Fruit fly (Drosophila melanogaster) S2 (cell line): Measurements from ENCODE around the gene Tig.

Experiments
- CG8478 ChIP-seq: fragments of >200 bp; optimal IDR thresholded peaks from 2 replicates; lab custom pipeline; 2018
- CTCF ChIP-seq, 2 experiments: fragments of >200 bp; optimal IDR thresholded peaks; 2 replicates each; lab custom pipeline; 2018

DNA sequence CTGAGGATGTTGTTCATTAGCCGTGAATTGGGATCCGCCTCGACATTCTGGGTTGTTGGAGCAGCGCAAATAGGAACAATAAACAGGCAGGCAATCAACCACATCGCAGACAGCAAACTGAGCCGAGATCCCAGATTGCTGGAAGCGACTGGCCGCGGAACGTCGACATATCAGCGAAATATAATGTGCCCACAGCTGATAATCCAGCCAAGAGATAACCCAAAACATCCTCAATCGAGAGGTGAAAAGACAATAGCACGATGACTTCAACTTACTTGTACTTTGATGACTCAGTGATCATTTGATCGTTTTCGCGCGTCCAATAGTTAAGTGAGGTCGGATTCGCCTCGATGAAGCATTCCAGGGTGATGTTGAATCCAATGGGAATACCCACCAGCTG is 37.7 kb downstream of the Tig start, which contains the start of gene Nepl6:
- no peak for TF ChIP-seq CTCF (optimal IDR thresholded peaks at IDR 0.05; lab: Kevin White, UChicago)
- no peak for TF ChIP-seq CG8478 (lab: Kevin White, UChicago)
